Worm (Caenorhabditis elegans): ENCODE results near the gene spp-18.

- TF ChIP-seq lsy-2 (tag; optimal IDR thresholded peaks at IDR 0.05) = no peak
- no peak for TF ChIP-seq ztf-11 (tag; optimal IDR thresholded peaks at IDR 0.05)
These were observed 29.8 kb downstream of the spp-18 start, which contains the start of gene W09C2.9 for ce11 chrIV:9623269-9623668.
